Worm (Caenorhabditis elegans): Measurements from ENCODE around the gene ell-1.

DNA sequence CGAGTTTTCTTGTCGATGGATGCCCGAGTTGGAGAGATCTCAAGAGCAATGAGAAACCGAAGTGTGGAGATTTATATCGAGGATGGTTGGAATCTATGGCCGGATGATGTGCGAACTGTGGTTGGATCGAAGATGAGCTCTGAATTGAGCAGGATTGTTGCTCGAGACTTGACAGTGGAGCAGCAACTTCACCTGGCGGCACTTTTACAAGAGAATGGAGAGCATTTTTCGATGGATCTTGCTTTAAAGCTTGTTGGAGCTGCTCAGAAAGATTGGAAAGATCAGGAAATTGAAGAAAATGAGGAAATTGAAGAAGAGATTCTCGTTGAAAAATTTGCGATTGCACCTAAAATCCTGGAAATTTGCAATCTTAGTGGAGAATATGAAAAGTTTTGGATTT lies 25.1 kb upstream of the ell-1 start:
- TF ChIP-seq ref-1 (GFP tag; conservative IDR thresholded peaks at IDR 0.05), result no peak
- no peak for TF ChIP-seq ztf-23 (GFP tag; IDR thresholded peaks at IDR 0.05)
